Fruit fly (Drosophila melanogaster): ENCODE results near the gene alpha4GT1.

The alpha4GT1 gene

dm6 chr2L:3029012-3029411, 6.1 kb upstream of the alpha4GT1 start, which contains the start of the genes Sf3b2 and CG17219 (continued):
- TF ChIP-seq Oaz (GFP tag; IDR thresholded peaks at IDR 0.05) (no peak), Dll (GFP tag; IDR thresholded peaks at IDR 0.05; ENCODE audit: partially characterized antibody) (peak; percentile 76), Bdp1 (GFP tag; optimal IDR thresholded peaks at IDR 0.05) (no peak), CG8924 (tag; optimal IDR thresholded peaks at IDR 0.05) (no peak), CG30403 (GFP tag; optimal IDR thresholded peaks at IDR 0.05) (no peak), MBD-R2 (GFP tag; IDR thresholded peaks at IDR 0.05) (peak; percentile 90), cad (GFP tag; optimal IDR thresholded peaks at IDR 0.05) (no peak), eve (GFP tag; optimal IDR thresholded peaks at IDR 0.05) (no peak), unpg (GFP tag; optimal IDR thresholded peaks at IDR 0.05) (no peak), lbe (GFP tag; optimal IDR thresholded peaks at IDR 0.05) (no peak), Meics (GFP tag; optimal IDR thresholded peaks at IDR 0.05) (no peak), HmgZ (tag; optimal IDR thresholded peaks at IDR 0.05) (peak; percentile 60), Hr51 (GFP tag; optimal IDR thresholded peaks at IDR 0.05) (no peak), fru (optimal IDR thresholded peaks at IDR 0.05) (no peak), exex (tag; optimal IDR thresholded peaks at IDR 0.05) (no peak), luna (GFP tag; optimal IDR thresholded peaks at IDR 0.05) (no peak), fd102C (GFP tag; optimal IDR thresholded peaks at IDR 0.05) (no peak), CG12659 (GFP tag; optimal IDR thresholded peaks at IDR 0.05) (peak; percentile 62), chinmo (GFP tag; IDR thresholded peaks at IDR 0.05; ENCODE audit: partially characterized antibody) (no peak), stwl (tag; optimal IDR thresholded peaks at IDR 0.05) (peak; percentile 65), Hr78 (GFP tag; optimal IDR thresholded peaks at IDR 0.05) (no peak), sob (GFP tag; IDR thresholded peaks at IDR 0.05) (peak; percentile 25; the same call in 1 of the 2 replicates), mam (GFP tag; optimal IDR thresholded peaks at IDR 0.05) (peak; percentile 39), Sox102F (GFP tag; optimal IDR thresholded peaks at IDR 0.05) (no peak), Taf1 (GFP tag; IDR thresholded peaks at IDR 0.05) (no peak), insv (GFP tag; optimal IDR thresholded peaks at IDR 0.05) (no peak), CG2199 (GFP tag; IDR thresholded peaks at IDR 0.05) (no peak), CG17361 (GFP tag; IDR thresholded peaks at IDR 0.05) (no peak), CG7786 (GFP tag; optimal IDR thresholded peaks at IDR 0.05) (no peak), grau (tag; optimal IDR thresholded peaks at IDR 0.05) (no peak), CG16813 (GFP tag; IDR thresholded peaks at IDR 0.05; ENCODE audit: partially characterized antibody) (peak; percentile 74), sisA (GFP tag; IDR thresholded peaks at IDR 0.05) (no peak), Oli (tag; optimal IDR thresholded peaks at IDR 0.05) (no peak), grn (GFP tag; optimal IDR thresholded peaks at IDR 0.05) (no peak), stc (GFP tag; IDR thresholded peaks at IDR 0.05) (no peak), az2 (GFP tag; optimal IDR thresholded peaks at IDR 0.05) (no peak), Sry-β (GFP tag; optimal IDR thresholded peaks at IDR 0.05) (peak; percentile 45), CG12236 (GFP tag; optimal IDR thresholded peaks at IDR 0.05) (no peak), schlank (tag; optimal IDR thresholded peaks at IDR 0.05) (no peak), CG17186 (GFP tag; optimal IDR thresholded peaks at IDR 0.05) (peak; percentile 25), CG6254 (GFP tag; optimal IDR thresholded peaks at IDR 0.05) (peak; percentile 99), pfk (GFP tag; optimal IDR thresholded peaks at IDR 0.05) (peak; percentile 22), nmo (GFP tag; optimal IDR thresholded peaks at IDR 0.05) (peak; percentile 40), CG32772 (GFP tag; IDR thresholded peaks at IDR 0.05) (no peak), HLH4C (GFP tag; IDR thresholded peaks at IDR 0.05; ENCODE audit: partially characterized antibody) (peak; percentile 58; the same call in 2 of the 3 replicates), vnd (GFP tag; IDR thresholded peaks at IDR 0.05; ENCODE audit: partially characterized antibody) (peak; percentile 52; the same call in 2 of the 3 replicates), dati (GFP tag; IDR thresholded peaks at IDR 0.05) (no peak), HmgD (GFP tag; optimal IDR thresholded peaks at IDR 0.05) (no peak), CG32767 (GFP tag; IDR thresholded peaks at IDR 0.05) (no peak), CG2202 (tag; optimal IDR thresholded peaks at IDR 0.05) (no peak), lab (GFP tag; optimal IDR thresholded peaks at IDR 0.05) (no peak)

All from whole organism, embryonic.